Fruit fly (Drosophila melanogaster) whole organism, wandering third instar larva: ENCODE measurements around the gene Edem1.

Source experiments
- Abd-B ChIP-seq: fragments of >200 bp; optimal IDR thresholded peaks from 2 replicates; lab custom pipeline; 2017; ENCODE audit warnings: missing biosample characterization, missing genetic modification characterization
- CG32264 ChIP-seq: fragments of 200-800 bp; sonication (Bioruptor generic); optimal IDR thresholded peaks from 2 replicates; lab custom pipeline; 2016; ENCODE audit warnings: missing biosample characterization, missing genetic modification characterization
- CG9705 ChIP-seq: fragments of 200-800 bp; sonication (Bioruptor generic); optimal IDR thresholded peaks from 2 replicates; lab custom pipeline; 2018; ENCODE audit warnings: missing biosample characterization, mild to moderate bottlenecking, missing genetic modification characterization
- CrebA ChIP-seq: fragments of 200-800 bp; sonication (Bioruptor generic); optimal IDR thresholded peaks from 2 replicates; lab custom pipeline; 2016; ENCODE audit warnings: missing biosample characterization, mild to moderate bottlenecking, missing genetic modification characterization, borderline replicate concordance
- Dif ChIP-seq: fragments of 200-275, 200-300 bp; sonication (Bioruptor generic); optimal IDR thresholded peaks from 2 replicates; lab custom pipeline; 2018; ENCODE audit warnings: missing biosample characterization, missing genetic modification characterization; ENCODE audit not compliant: partially characterized antibody
- GATAd ChIP-seq: sonication (Bioruptor generic); optimal IDR thresholded peaks from 2 replicates; lab custom pipeline; 2016; ENCODE audit warnings: missing biosample characterization, missing genetic modification characterization
- HLH106 ChIP-seq: fragments of 200-800 bp; optimal IDR thresholded peaks from 3 replicates; lab custom pipeline; 2019; ENCODE audit warnings: missing biosample characterization, mild to moderate bottlenecking, missing genetic modification characterization, moderate library complexity
- Hnf4 ChIP-seq: fragments of 200-800 bp; sonication (Bioruptor generic); optimal IDR thresholded peaks from 2 replicates; lab custom pipeline; 2016; ENCODE audit warnings: missing biosample characterization, mild to moderate bottlenecking, missing genetic modification characterization
- Hr78 ChIP-seq: fragments of >200 bp; optimal IDR thresholded peaks from 2 replicates; lab custom pipeline; 2017; ENCODE audit warnings: missing biosample characterization, missing genetic modification characterization
- Hr83 ChIP-seq: fragments of 200-300 bp; sonication (Bioruptor generic); optimal IDR thresholded peaks from 2 replicates; lab custom pipeline; 2016; ENCODE audit warnings: missing biosample characterization, mild to moderate bottlenecking, missing genetic modification characterization, moderate library complexity; ENCODE audit not compliant: poor library complexity, severe bottlenecking
- Jra ChIP-seq: sonication (Bioruptor generic); optimal IDR thresholded peaks from 2 replicates; lab custom pipeline; 2016; ENCODE audit warnings: missing biosample characterization, missing genetic modification characterization
- Mio ChIP-seq: sonication (Bioruptor generic); optimal IDR thresholded peaks from 2 replicates; lab custom pipeline; 2016; ENCODE audit warnings: missing biosample characterization, missing genetic modification characterization
- Myc ChIP-seq: fragments of >200 bp; optimal IDR thresholded peaks from 2 replicates; lab custom pipeline; 2017
- N ChIP-seq: fragments of >200 bp; optimal IDR thresholded peaks from 2 replicates; lab custom pipeline; 2018; ENCODE audit warnings: missing biosample characterization, missing external identifiers, missing genetic modification characterization
- OdsH ChIP-seq: fragments of 200-800 bp; sonication (Bioruptor generic); optimal IDR thresholded peaks from 2 replicates; lab custom pipeline; 2016; ENCODE audit warnings: missing biosample characterization, mild to moderate bottlenecking, missing genetic modification characterization
- Rel ChIP-seq, 2 experiments: fragments of 200-800 bp; sonication (Bioruptor generic) in 1 of 2; optimal IDR thresholded peaks; 2 replicates in 1 of 2; 3 replicates in 1 of 2; lab custom pipeline; 2016 to 2019; ENCODE audit warnings: mild to moderate bottlenecking in 2 of 2, missing biosample characterization in 2 of 2, missing genetic modification characterization in 2 of 2, moderate library complexity in 1 of 2
- Sp1 ChIP-seq: fragments of 200-800 bp; sonication (Bioruptor generic); optimal IDR thresholded peaks from 3 replicates; lab custom pipeline; 2019; ENCODE audit warnings: missing biosample characterization, mild to moderate bottlenecking, missing genetic modification characterization, moderate library complexity
- Vsx2 ChIP-seq: fragments of 200-300, 225-300 bp; sonication (Bioruptor generic); optimal IDR thresholded peaks from 2 replicates; lab custom pipeline; 2018; ENCODE audit warnings: missing biosample characterization, missing genetic modification characterization; ENCODE audit not compliant: partially characterized antibody
- br ChIP-seq: fragments of 200-800 bp; sonication (Bioruptor generic); optimal IDR thresholded peaks from 2 replicates; lab custom pipeline; 2016; ENCODE audit warnings: missing biosample characterization, missing genetic modification characterization
- dl ChIP-seq, 2 experiments: fragments of 175-275, 200-275 bp in 1 of 2; fragments of 200-275 bp in 1 of 2; sonication (Bioruptor generic); optimal IDR thresholded peaks; lab custom pipeline; 2018; ENCODE audit warnings: mild to moderate bottlenecking in 2 of 2, missing biosample characterization in 2 of 2, missing genetic modification characterization in 2 of 2, moderate library complexity in 2 of 2; ENCODE audit not compliant: partially characterized antibody in 2 of 2, insufficient read depth in 1 of 2
- dmrt93B ChIP-seq: fragments of 200-800 bp; sonication (Bioruptor generic); optimal IDR thresholded peaks from 2 replicates; lab custom pipeline; 2018; ENCODE audit warnings: missing biosample characterization, mild to moderate bottlenecking, missing genetic modification characterization
- dsf ChIP-seq: sonication (Bioruptor generic); optimal IDR thresholded peaks from 2 replicates; lab custom pipeline; 2016; ENCODE audit warnings: missing biosample characterization, missing genetic modification characterization, borderline replicate concordance
- ey ChIP-seq: fragments of 200-800 bp; sonication (Bioruptor generic); optimal IDR thresholded peaks from 2 replicates; lab custom pipeline; 2016; ENCODE audit warnings: missing biosample characterization, missing genetic modification characterization
- foxo ChIP-seq, 2 experiments: fragments of 200-800 bp; sonication (Bioruptor generic); optimal IDR thresholded peaks; 2 replicates in 1 of 2; 3 replicates in 1 of 2; lab custom pipeline; 2016 to 2017; ENCODE audit warnings: missing biosample characterization in 2 of 2, missing genetic modification characterization in 2 of 2
- fru ChIP-seq: fragments of 200-800 bp; sonication (Bioruptor generic); optimal IDR thresholded peaks from 3 replicates; lab custom pipeline; 2016; ENCODE audit warnings: missing biosample characterization, mild to moderate bottlenecking, missing genetic modification characterization
- h ChIP-seq: fragments of 200-800 bp; sonication (Bioruptor generic); optimal IDR thresholded peaks from 3 replicates; lab custom pipeline; 2016; ENCODE audit warnings: missing biosample characterization, mild to moderate bottlenecking, missing genetic modification characterization
- jim ChIP-seq: fragments of 175-275, 200-325 bp; sonication (Bioruptor generic); optimal IDR thresholded peaks from 2 replicates; lab custom pipeline; 2016; ENCODE audit warnings: missing biosample characterization, mild to moderate bottlenecking, missing genetic modification characterization
- psq ChIP-seq: fragments of 200-800 bp; sonication (Bioruptor generic); optimal IDR thresholded peaks from 3 replicates; lab custom pipeline; 2017; ENCODE audit warnings: missing biosample characterization, mild to moderate bottlenecking, missing genetic modification characterization, moderate library complexity
- rgr ChIP-seq: fragments of 200-800 bp; sonication (Bioruptor generic); optimal IDR thresholded peaks from 3 replicates; lab custom pipeline; 2016; ENCODE audit warnings: missing biosample characterization, mild to moderate bottlenecking, missing genetic modification characterization
- sage ChIP-seq: fragments of 200-800 bp; sonication (Bioruptor generic); optimal IDR thresholded peaks from 2 replicates; lab custom pipeline; 2016; ENCODE audit warnings: missing biosample characterization, mild to moderate bottlenecking, missing genetic modification characterization
- sv ChIP-seq: fragments of 200-800 bp; sonication (Bioruptor generic); optimal IDR thresholded peaks from 3 replicates; lab custom pipeline; 2016; ENCODE audit warnings: missing biosample characterization, missing genetic modification characterization
- tai ChIP-seq: sonication (Bioruptor generic); optimal IDR thresholded peaks from 2 replicates; lab custom pipeline; 2016; ENCODE audit warnings: missing biosample characterization, missing genetic modification characterization
- usp ChIP-seq: fragments of >200 bp; optimal IDR thresholded peaks from 2 replicates; lab custom pipeline; 2017; ENCODE audit warnings: missing biosample characterization, missing genetic modification characterization
- woc ChIP-seq: sonication (Bioruptor generic); optimal IDR thresholded peaks from 2 replicates; lab custom pipeline; 2016; ENCODE audit warnings: missing biosample characterization, mild to moderate bottlenecking, missing genetic modification characterization

Gene Edem1

DNA sequence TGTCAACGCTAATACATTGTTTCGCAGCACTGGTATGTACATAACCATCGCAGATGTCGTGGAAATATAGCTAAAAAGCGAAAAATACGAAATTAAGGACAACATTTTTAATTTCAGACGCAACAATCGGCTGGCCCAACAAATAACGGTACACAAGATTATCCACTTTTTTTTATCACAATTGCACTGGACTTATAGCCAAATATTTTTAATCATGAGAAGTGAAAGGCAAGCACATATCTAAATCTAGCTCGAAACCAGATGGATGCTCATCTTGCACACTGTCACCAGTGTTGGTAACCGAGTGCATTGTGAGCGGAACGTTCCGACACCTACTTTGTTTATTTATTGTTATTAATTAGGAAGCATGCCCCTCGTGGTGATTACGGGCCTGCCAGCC lies 31.4 kb upstream of the Edem1 start, which contains the start of the genes CG3857 and CG3587:
CG3857 (minus strand) TSS at position 21 of the 400 bp plus-strand sequence.
CG3587 (plus strand) TSS at position 288 of the 400 bp plus-strand sequence.
- TF ChIP-seq HLH106 (peak; percentile 79), sage (GFP tag; lab: Kevin White, UChicago) (no peak), Abd-B (GFP tag; lab: Kevin White, UChicago) (no peak), h (peak; percentile 86), Dif (GFP tag; lab: Kevin White, UChicago) (no peak), Mio (GFP tag; lab: Kevin White, UChicago) (no peak), ey (peak; percentile 81), psq (GFP tag; lab: Kevin White, UChicago) (peak; percentile 74), br (GFP tag; lab: Kevin White, UChicago) (peak; percentile 82), dmrt93B (GFP tag; lab: Kevin White, UChicago) (peak; percentile 69), jim (GFP tag; lab: Kevin White, UChicago) (no peak), rgr (GFP tag; lab: Kevin White, UChicago) (peak; percentile 84), usp (GFP tag; lab: Kevin White, UChicago) (no peak), dl (GFP tag; optimal IDR thresholded peaks at IDR 0.05; lab: Kevin White, UChicago; ENCODE audit: insufficient read depth in 1 of 2, partially characterized antibody in 2 of 2) (no peak), foxo (GFP tag; optimal IDR thresholded peaks at IDR 0.05; lab: Kevin White, UChicago) (peak in 1 of 2 experiments; percentile 83), tai (GFP tag; lab: Kevin White, UChicago) (no peak), GATAd (peak; percentile 62), Jra (GFP tag; lab: Kevin White, UChicago) (peak; percentile 60), Hr78 (GFP tag; lab: Kevin White, UChicago) (no peak), OdsH (GFP tag; lab: Kevin White, UChicago) (peak; percentile 71), Rel (GFP tag; optimal IDR thresholded peaks at IDR 0.05; lab: Kevin White, UChicago) (no peak), Rel (tag; optimal IDR thresholded peaks at IDR 0.05; lab: Kevin White, UChicago) (peak; percentile 34), CG9705 (GFP tag; lab: Kevin White, UChicago) (peak; percentile 61), sv (peak; percentile 83), dsf (peak; percentile 53), N (GFP tag; lab: Kevin White, UChicago) (no peak), CrebA (GFP tag; lab: Kevin White, UChicago) (no peak), fru (peak; percentile 80), Hnf4 (GFP tag; lab: Kevin White, UChicago) (peak; percentile 82), Myc (lab: Kevin White, UChicago) (peak; percentile 99), woc (GFP tag; lab: Kevin White, UChicago) (peak; percentile 96), Sp1 (GFP tag; lab: Kevin White, UChicago) (peak; percentile 79), CG32264 (no peak), Hr83 (GFP tag; lab: Kevin White, UChicago) (peak; percentile 18)

DNA sequence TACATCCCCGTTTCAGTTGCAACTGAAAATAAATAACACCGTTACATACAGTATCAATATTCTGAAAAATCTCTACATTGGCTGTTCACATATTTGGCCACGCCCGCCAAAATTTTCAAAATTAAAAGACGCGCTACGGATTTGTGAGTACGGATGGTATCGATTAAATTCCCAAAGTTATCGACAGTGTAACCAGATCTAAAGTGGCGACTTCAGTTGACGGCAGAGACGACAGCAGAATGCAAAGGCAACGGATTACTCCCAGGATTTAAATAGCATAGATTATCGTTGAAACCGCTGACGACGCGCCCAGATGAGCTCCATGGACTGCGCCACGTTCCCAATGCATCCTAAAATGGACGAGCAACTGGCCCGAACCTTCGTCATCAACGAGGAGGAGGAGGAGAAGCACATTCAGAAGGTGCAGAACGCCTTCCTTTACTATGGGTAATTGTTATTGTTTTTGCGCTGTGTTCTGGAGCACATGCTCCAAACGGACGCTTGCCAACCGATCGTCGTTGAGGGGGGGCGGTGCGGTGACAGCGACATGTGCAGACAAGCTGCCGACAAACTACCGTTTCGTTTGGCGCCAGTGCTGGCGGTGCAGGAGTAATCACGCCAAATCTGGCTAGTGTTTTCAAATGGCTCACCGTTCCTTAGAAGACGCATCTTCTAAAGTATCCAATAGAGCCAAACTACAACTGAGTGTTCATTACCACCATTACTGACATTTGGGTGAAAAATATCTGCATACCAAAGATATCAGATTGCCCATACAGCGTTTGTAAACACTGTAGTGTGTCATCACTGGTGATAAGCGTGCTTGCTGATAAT lies 19.1 kb upstream of the Edem1 start, which contains the start of gene CG11596:
CG11596 (plus strand) TSS at position 211 of the 834 bp plus-strand sequence.
- TF ChIP-seq Sp1 (GFP tag; lab: Kevin White, UChicago) (peak; percentile 22), CG9705 (GFP tag; lab: Kevin White, UChicago) (no peak), h (peak; percentile 75), Myc (lab: Kevin White, UChicago) (peak; percentile 91), ey (peak; percentile 18), HLH106 (peak; percentile 34)

DNA sequence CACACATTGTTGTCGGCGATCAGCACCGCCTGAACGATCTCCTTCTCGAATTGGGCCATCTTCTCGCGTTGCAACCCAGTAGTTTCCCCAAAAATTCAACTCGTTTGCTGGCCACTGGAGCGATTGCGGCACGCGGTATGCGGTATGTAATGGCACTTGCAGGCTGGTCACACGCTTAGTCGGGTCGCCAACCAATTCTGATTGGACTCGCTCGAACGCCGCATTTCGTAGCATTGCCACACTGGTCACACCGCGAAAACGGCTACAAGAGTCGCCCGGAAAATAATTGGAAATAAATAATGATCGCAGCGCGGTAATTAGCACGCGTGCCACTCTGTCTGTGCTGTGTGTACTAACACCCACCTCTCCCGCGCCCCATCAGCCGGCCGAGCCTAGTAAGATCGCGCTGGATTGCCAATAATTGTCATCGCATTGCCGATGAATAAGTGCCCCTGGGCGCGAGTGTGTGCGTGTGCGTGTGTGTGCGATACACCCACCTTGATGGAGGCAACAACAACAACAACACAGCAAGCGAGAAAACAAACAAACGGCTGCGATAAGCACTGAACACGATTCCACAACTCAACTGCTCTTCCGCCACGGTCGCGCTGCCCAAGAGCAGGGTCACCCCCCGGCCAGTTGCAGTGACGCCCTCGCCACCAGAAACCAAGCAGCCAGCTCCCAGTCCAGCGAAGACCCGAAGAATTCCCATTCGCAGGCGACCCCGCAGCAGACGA lies 14.3 kb upstream of the Edem1 start, which contains the start of the genes eIF2Bepsilon and Ocrl:
eIF2Bepsilon (minus strand) TSS at position 110 of the 737 bp plus-strand sequence.
Ocrl (plus strand) TSS at position 217 of the 737 bp plus-strand sequence.
- TF ChIP-seq Rel (GFP tag; optimal IDR thresholded peaks at IDR 0.05; lab: Kevin White, UChicago): no peak
- peak; percentile 90 for TF ChIP-seq Rel (tag; optimal IDR thresholded peaks at IDR 0.05; lab: Kevin White, UChicago)
- peak; percentile 8 for TF ChIP-seq HLH106
- TF ChIP-seq Vsx2 (GFP tag; lab: Kevin White, UChicago): no peak
- peak; percentile 26 for TF ChIP-seq h
